Worm (Caenorhabditis elegans): ENCODE data around the gene Y14H12A.2.

- TF ChIP-seq ceh-48 (tag; optimal IDR thresholded peaks at IDR 0.05), result no peak
- no peak for TF ChIP-seq F13H6.1 (tag; optimal IDR thresholded peaks at IDR 0.05)
- TF ChIP-seq unc-55 (GFP tag; optimal IDR thresholded peaks at IDR 0.05), result no peak
- TF ChIP-seq ceh-9 (tag; optimal IDR thresholded peaks at IDR 0.05), result no peak
- no peak for TF ChIP-seq fkh-10 (GFP tag; optimal IDR thresholded peaks at IDR 0.05)
- no peak for TF ChIP-seq pqm-1 (tag; optimal IDR thresholded peaks at IDR 0.05)
- no peak for TF ChIP-seq C38D4.7 (GFP tag; optimal IDR thresholded peaks at IDR 0.05)
- no peak for TF ChIP-seq nhr-11 (tag; optimal IDR thresholded peaks at IDR 0.05)
- TF ChIP-seq rnt-1 (tag; optimal IDR thresholded peaks at IDR 0.05), result no peak
- TF ChIP-seq sdc-2 (tag; optimal IDR thresholded peaks at IDR 0.05), result no peak
- no peak for TF ChIP-seq pax-1 (tag; optimal IDR thresholded peaks at IDR 0.05)
- no peak for TF ChIP-seq ceh-2 (tag; optimal IDR thresholded peaks at IDR 0.05)
These were observed 29.1 kb upstream of the Y14H12A.2 start, which contains the start of gene K07D4.6 for ce11 chrII:4018617-4019016.
